Worm (Caenorhabditis elegans): Measurements from ENCODE around the gene Y55F3C.10.

- no peak for TF ChIP-seq him-1 (tag; optimal IDR thresholded peaks at IDR 0.05)
- TF ChIP-seq dao-5 (tag; optimal IDR thresholded peaks at IDR 0.05): no peak
- TF ChIP-seq W03F9.2 (tag; optimal IDR thresholded peaks at IDR 0.05): no peak
These were observed 42.8 kb upstream of the Y55F3C.10 start for ce11 chrIV:762016-762459.
